Worm (Caenorhabditis elegans) whole organism, L4 larva: ENCODE data around the gene cdt-2.

Experiments
- dmd-6 ChIP-seq: fragments of 200-800 bp; sonication (Bioruptor generic); IDR thresholded peaks from 2 replicates; pipeline ENCODE4 v1.3.6; 2022; ENCODE audit warnings: missing genetic modification reagents, missing genetic modification characterization, missing compliant biosample characterization
- egl-27 ChIP-seq: sonication (generic microtip); optimal IDR thresholded peaks from 3 replicates; lab custom pipeline; 2017; ENCODE audit warnings: missing biosample characterization, missing genetic modification reagents, missing genetic modification characterization
- lin-39 ChIP-seq: fragments of 150-350 bp; optimal IDR thresholded peaks from 2 replicates; lab custom pipeline; 2014; ENCODE audit warnings: missing biosample characterization, missing genetic modification reagents, missing genetic modification characterization
- mes-2 ChIP-seq: sonication (generic microtip); optimal IDR thresholded peaks from 2 replicates; lab custom pipeline; 2016; ENCODE audit warnings: missing genotype, mild to moderate bottlenecking, missing genetic modification characterization, missing compliant biosample characterization; ENCODE audit not compliant: poor library complexity, severe bottlenecking
- nhr-11 ChIP-seq: fragments of 150-350 bp; optimal IDR thresholded peaks from 2 replicates; lab custom pipeline; 2014; ENCODE audit warnings: missing biosample characterization, missing genetic modification characterization
- nhr-76 ChIP-seq: fragments of 150-350 bp; optimal IDR thresholded peaks from 2 replicates; lab custom pipeline; 2014; ENCODE audit warnings: missing biosample characterization, missing genetic modification characterization
- nhr-77 ChIP-seq: fragments of 150-350 bp; optimal IDR thresholded peaks from 2 replicates; lab custom pipeline; 2014; ENCODE audit warnings: missing biosample characterization, missing genetic modification characterization
- unc-62 ChIP-seq, 3 experiments: fragments of 150-350 bp in 1 of 3; sonication (generic microtip); optimal IDR thresholded peaks in 2 of 3; peaks in 1 of 3; 1 replicate in 1 of 3; 2 replicates in 2 of 3; lab custom pipeline; 2014 to 2017; ENCODE audit warnings: missing biosample characterization in 3 of 3, missing genetic modification characterization in 3 of 3, missing genetic modification reagents in 3 of 3, missing genotype in 1 of 3

- TF ChIP-seq egl-27 (tag; lab: Kevin White, UChicago) (no peak), dmd-6 (GFP tag; lab: Robert Waterston, UW) (peak; percentile 65), unc-62 (GFP tag; optimal IDR thresholded peaks at IDR 0.05 in 1 of 2; lab: Kevin White, UChicago) (no peak), unc-62 (tag; optimal IDR thresholded peaks at IDR 0.05; lab: Kevin White, UChicago) (no peak), mes-2 (tag; lab: Kevin White, UChicago) (no peak), lin-39 (tag; lab: Kevin White, UChicago) (no peak), nhr-11 (no peak), nhr-77 (no peak), nhr-76 (no peak)
Measured at ce11 chrV:14993620-14994019, 2.7 kb upstream of the cdt-2 start, which contains the start of gene fil-1.
